Worm (Caenorhabditis elegans): ENCODE data around the gene acds-10.
"Not testable (repeated sequence)": the region's sequence is repeated elsewhere in the genome, so short reads cannot be mapped to it uniquely, and the experiment has no call there.

DNA sequence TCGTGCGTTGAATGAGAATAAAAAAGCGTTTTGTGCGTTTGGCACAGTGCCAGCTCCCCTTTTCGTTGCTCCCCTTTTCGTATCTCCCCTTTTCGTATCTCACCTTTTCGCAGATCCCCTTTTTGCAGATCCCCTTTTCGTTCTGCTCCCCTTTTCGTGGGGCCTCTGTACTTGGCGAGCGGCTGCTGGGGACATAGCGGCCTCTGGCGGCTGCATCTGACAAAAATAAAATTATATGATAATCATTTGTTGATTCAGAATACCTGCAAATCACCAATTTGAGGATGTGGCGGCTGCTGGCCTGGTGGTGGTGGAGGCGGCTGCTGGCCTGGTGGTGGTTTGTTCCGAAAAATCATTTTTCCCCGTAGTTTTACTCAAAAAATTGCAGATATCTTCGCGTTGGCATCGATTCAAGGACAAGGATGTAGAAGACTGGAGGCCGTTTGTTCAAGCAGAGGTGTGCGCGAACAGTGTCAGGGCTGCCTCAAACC is 7.6 kb downstream of the acds-10 start, which contains the start of gene K09H11.11:
- not testable (repeated sequence) for TF ChIP-seq Y56A3A.18 (GFP tag; IDR thresholded peaks at IDR 0.05); unc-130 (GFP tag; optimal IDR thresholded peaks at IDR 0.05); F57C9.4 (tag; optimal IDR thresholded peaks at IDR 0.05); unc-62 (GFP tag; optimal IDR thresholded peaks at IDR 0.05); nfya-1 (tag; optimal IDR thresholded peaks at IDR 0.05; ENCODE audit: borderline replicate concordance, insufficient read depth); K12H6.12 (tag; optimal IDR thresholded peaks at IDR 0.05); pha-4 (tag; optimal IDR thresholded peaks at IDR 0.05); egl-18 (GFP tag; IDR thresholded peaks at IDR 0.05)
